Worm (Caenorhabditis elegans): ENCODE data around the gene C45H4.14.

ce11 chrV:2109295-2109694, 49.9 kb downstream of the C45H4.14 start, which contains the start of gene ckb-4:
- TF ChIP-seq nhr-28 (tag; optimal IDR thresholded peaks at IDR 0.05) (no peak), ama-1 (optimal IDR thresholded peaks at IDR 0.05) (no peak), nfya-1 (tag; optimal IDR thresholded peaks at IDR 0.05; ENCODE audit: insufficient read depth) (no peak), ceh-82 (tag; optimal IDR thresholded peaks at IDR 0.05) (no peak), jun-1 (tag; optimal IDR thresholded peaks at IDR 0.05) (no peak), fos-1 (tag; optimal IDR thresholded peaks at IDR 0.05) (no peak), fkh-10 (GFP tag; optimal IDR thresholded peaks at IDR 0.05) (no peak)

Measured in whole organism, L3 larva.